Fruit fly (Drosophila melanogaster): ENCODE results near the gene CG42831.

DNA sequence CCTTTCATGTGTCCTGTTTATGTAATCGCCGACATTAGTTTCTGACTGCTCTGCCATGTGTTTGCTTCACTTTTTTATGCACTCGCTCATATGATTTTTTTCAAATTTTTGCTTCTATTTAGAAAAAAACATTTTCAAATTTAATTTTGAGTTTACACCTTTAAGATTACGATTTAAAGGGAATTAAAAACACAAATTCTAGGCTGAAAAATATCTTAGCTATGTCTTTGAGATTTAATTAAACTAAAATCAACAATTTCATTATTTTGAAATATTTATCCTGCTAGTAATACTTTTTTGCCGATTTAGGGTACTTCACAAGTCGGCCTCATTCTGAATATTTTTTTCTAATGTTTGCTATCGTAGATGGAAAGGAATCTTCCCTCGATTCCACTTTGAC lies 18.6 kb downstream of the CG42831 start:
- no peak for TF ChIP-seq Antp (GFP tag; optimal IDR thresholded peaks at IDR 0.05)
- no peak for TF ChIP-seq tx (GFP tag; optimal IDR thresholded peaks at IDR 0.05)
- TF ChIP-seq jumu (GFP tag; optimal IDR thresholded peaks at IDR 0.05) = no peak
- no peak for TF ChIP-seq ham (GFP tag; IDR thresholded peaks at IDR 0.05)
- TF ChIP-seq CG6813 (GFP tag; optimal IDR thresholded peaks at IDR 0.05) = no peak
- no peak for TF ChIP-seq Ets65A (GFP tag)
- no peak for TF ChIP-seq chif (GFP tag; optimal IDR thresholded peaks at IDR 0.05)

Measured in whole organism, embryonic.